Fruit fly (Drosophila melanogaster): Measurements from ENCODE around the gene dsb.

Gene dsb

DNA sequence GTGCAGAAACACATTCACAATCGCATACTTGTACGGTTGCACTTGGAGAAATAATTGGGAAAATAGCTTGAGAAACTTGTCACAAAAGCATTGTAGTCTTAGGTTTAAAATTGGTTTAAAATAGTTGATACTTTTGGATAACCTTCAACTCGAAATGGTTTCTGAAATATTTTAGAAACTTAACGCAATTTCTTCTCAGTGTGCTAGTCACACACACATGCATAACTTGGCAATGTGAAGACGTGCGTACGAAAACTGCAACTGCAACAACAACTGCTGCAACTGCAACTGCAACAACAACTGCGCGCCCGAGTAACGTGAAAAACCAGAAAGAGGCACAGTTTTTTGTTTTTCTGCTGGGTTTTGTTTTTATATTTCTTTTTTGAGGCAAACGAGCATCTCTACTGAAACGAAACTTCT is 23.9 kb downstream of the dsb start (continued):
- TF ChIP-seq chn (GFP tag; optimal IDR thresholded peaks at IDR 0.05), result peak; percentile 84
- peak; percentile 61 for TF ChIP-seq Usf (GFP tag; optimal IDR thresholded peaks at IDR 0.05)
- peak; percentile 58 for TF ChIP-seq CG13123 (GFP tag; optimal IDR thresholded peaks at IDR 0.05)
- TF ChIP-seq zfh1 (GFP tag; IDR thresholded peaks at IDR 0.05), result peak; percentile 95
- no peak for TF ChIP-seq HmgD (GFP tag; optimal IDR thresholded peaks at IDR 0.05)
- peak; percentile 54 for TF ChIP-seq CG11723 (GFP tag; optimal IDR thresholded peaks at IDR 0.05)
- peak; percentile 90 for TF ChIP-seq tap (tag; optimal IDR thresholded peaks at IDR 0.05)
- peak; percentile 61 for TF ChIP-seq gt (GFP tag; IDR thresholded peaks at IDR 0.05)
- peak; percentile 81 for TF ChIP-seq gsb-n (tag; optimal IDR thresholded peaks at IDR 0.05)
- TF ChIP-seq Hr78 (GFP tag; optimal IDR thresholded peaks at IDR 0.05), result peak in 1 of 2 experiments; percentile 31
- peak; percentile 79 for TF ChIP-seq ranshi (GFP tag; IDR thresholded peaks at IDR 0.05)
- peak; percentile 46 for TF ChIP-seq klu (GFP tag; IDR thresholded peaks at IDR 0.05)
- TF ChIP-seq CG14965 (GFP tag; optimal IDR thresholded peaks at IDR 0.05; ENCODE audit: borderline replicate concordance), result no peak
- TF ChIP-seq CG32772 (GFP tag; IDR thresholded peaks at IDR 0.05), result peak; percentile 81
- TF ChIP-seq CG9797 (GFP tag; optimal IDR thresholded peaks at IDR 0.05), result no peak
- no peak for TF ChIP-seq CG42726 (GFP tag; IDR thresholded peaks at IDR 0.05; ENCODE audit: partially characterized antibody)
- no peak for TF ChIP-seq inv (GFP tag; IDR thresholded peaks at IDR 0.05; ENCODE audit: partially characterized antibody)
- TF ChIP-seq vvl (GFP tag; IDR thresholded peaks at IDR 0.05), result peak; percentile 90
- TF ChIP-seq h (optimal IDR thresholded peaks at IDR 0.05), result no peak
- peak; percentile 84 for TF ChIP-seq croc (GFP tag; conservative IDR thresholded peaks at IDR 0.05)
- TF ChIP-seq Drgx (GFP tag; IDR thresholded peaks at IDR 0.05), result peak; percentile 99
- TF ChIP-seq CG13424 (tag; optimal IDR thresholded peaks at IDR 0.05), result peak; percentile 86
- peak; percentile 81 for TF ChIP-seq Ptx1 (GFP tag; IDR thresholded peaks at IDR 0.05)
- TF ChIP-seq CG10431 (GFP tag; optimal IDR thresholded peaks at IDR 0.05), result no peak
- TF ChIP-seq CG4854 (GFP tag; optimal IDR thresholded peaks at IDR 0.05), result peak; percentile 68
- TF ChIP-seq Hand (GFP tag; optimal IDR thresholded peaks at IDR 0.05), result no peak
- peak; percentile 78 for TF ChIP-seq CG33213 (GFP tag; optimal IDR thresholded peaks at IDR 0.05)
- peak; percentile 34 for TF ChIP-seq CG30020 (tag; optimal IDR thresholded peaks at IDR 0.05)
- TF ChIP-seq CG7271 (tag; optimal IDR thresholded peaks at IDR 0.05), result peak; percentile 85
- TF ChIP-seq CG32767 (GFP tag; IDR thresholded peaks at IDR 0.05), result peak; percentile 80
- peak; percentile 40 for TF ChIP-seq emc (GFP tag; optimal IDR thresholded peaks at IDR 0.05)
- no peak for TF ChIP-seq Adf1 (GFP tag; IDR thresholded peaks at IDR 0.05)
- TF ChIP-seq CG2875 (GFP tag; optimal IDR thresholded peaks at IDR 0.05), result peak; percentile 81
- TF ChIP-seq CG12071 (GFP tag; optimal IDR thresholded peaks at IDR 0.05), result peak; percentile 76
- no peak for TF ChIP-seq bbx (GFP tag; IDR thresholded peaks at IDR 0.05; ENCODE audit: partially characterized antibody)
- TF ChIP-seq shn (GFP tag; optimal IDR thresholded peaks at IDR 0.05), result peak; percentile 64
- peak; percentile 90 for TF ChIP-seq CG4360 (GFP tag; IDR thresholded peaks at IDR 0.05)
- TF ChIP-seq kah (GFP tag; optimal IDR thresholded peaks at IDR 0.05), result peak; percentile 78
- TF ChIP-seq row (GFP tag; IDR thresholded peaks at IDR 0.05), result peak; percentile 81
- no peak for TF ChIP-seq sna (GFP tag; IDR thresholded peaks at IDR 0.05; ENCODE audit: partially characterized antibody)
- peak; percentile 78 for TF ChIP-seq repo (GFP tag; optimal IDR thresholded peaks at IDR 0.05)
- TF ChIP-seq Dek (tag; optimal IDR thresholded peaks at IDR 0.05), result peak; percentile 27
- TF ChIP-seq B-H1 (GFP tag; IDR thresholded peaks at IDR 0.05), result peak; percentile 73
- peak; percentile 63; the same call in 2 of the 3 replicates for TF ChIP-seq Mrtf (GFP tag; IDR thresholded peaks at IDR 0.05)
- TF ChIP-seq GATAe (GFP tag; conservative IDR thresholded peaks at IDR 0.05), result no peak
- TF ChIP-seq CG12744 (GFP tag; optimal IDR thresholded peaks at IDR 0.05), result peak; percentile 78
- no peak for TF ChIP-seq hb (GFP tag; IDR thresholded peaks at IDR 0.05; ENCODE audit: partially characterized antibody)
- peak; percentile 63 for TF ChIP-seq Fer1 (GFP tag; optimal IDR thresholded peaks at IDR 0.05)
- TF ChIP-seq toy (GFP tag; IDR thresholded peaks at IDR 0.05), result no peak
- TF ChIP-seq sob (GFP tag; IDR thresholded peaks at IDR 0.05), result peak; percentile 73; the same call in 1 of the 2 replicates
- TF ChIP-seq Ets65A (GFP tag), result peak; percentile 98

All from whole organism, embryonic.